Worm (Caenorhabditis elegans): ENCODE measurements around the gene F14H8.8.

DNA sequence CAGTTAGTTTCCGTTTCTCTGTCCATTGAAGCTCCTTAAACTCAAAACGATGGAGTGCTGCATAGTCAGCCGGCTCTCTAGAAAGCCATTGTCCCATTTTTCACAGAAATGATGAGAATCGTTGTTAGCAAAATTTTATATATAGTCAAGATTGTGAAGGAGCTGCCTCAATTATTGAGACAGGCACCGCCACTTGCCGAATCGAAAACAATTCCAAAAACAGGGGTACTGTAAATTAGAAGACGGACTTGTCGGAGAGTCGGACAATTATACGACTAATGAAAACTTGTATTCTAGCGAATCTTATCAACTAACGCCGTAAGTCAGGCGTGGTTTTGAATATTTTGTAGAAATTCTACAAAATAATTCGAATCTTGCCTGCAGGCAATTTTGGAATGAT, 9.0 kb upstream of the F14H8.8 start, which contains the start of gene F14H8.2:
- TF ChIP-seq snpc-4 (tag; optimal IDR thresholded peaks at IDR 0.05) (no peak), bed-3 (GFP tag; optimal IDR thresholded peaks at IDR 0.05) (no peak), M03D4.4 (tag; optimal IDR thresholded peaks at IDR 0.05) (no peak), mab-5 (tag; optimal IDR thresholded peaks at IDR 0.05) (no peak), flh-1 (GFP tag; optimal IDR thresholded peaks at IDR 0.05) (no peak), ceh-39 (tag; optimal IDR thresholded peaks at IDR 0.05) (no peak), nhr-2 (tag; optimal IDR thresholded peaks at IDR 0.05) (no peak), ceh-43 (GFP tag; optimal IDR thresholded peaks at IDR 0.05) (no peak), zip-8 (tag; optimal IDR thresholded peaks at IDR 0.05) (no peak), unc-62 (GFP tag; optimal IDR thresholded peaks at IDR 0.05) (no peak)

All from whole organism, mixed stage, embryonic.